Worm (Caenorhabditis elegans) whole organism, late embryonic: ENCODE results near the gene hrg-3.

Experiments
- C08G9.2 ChIP-seq: sonication (generic microtip); optimal IDR thresholded peaks from 2 replicates; lab custom pipeline; 2016; ENCODE audit warnings: mild to moderate bottlenecking, missing genetic modification characterization, moderate library complexity, missing compliant biosample characterization
- K02D7.2 ChIP-seq: sonication (generic microtip); optimal IDR thresholded peaks from 2 replicates; lab custom pipeline; 2017; ENCODE audit warnings: mild to moderate bottlenecking, missing genetic modification characterization, missing compliant biosample characterization
- T23F11.4 ChIP-seq: fragments of 200-800 bp; sonication (Bioruptor generic); optimal IDR thresholded peaks from 2 replicates; lab custom pipeline; 2018; ENCODE audit warnings: mild to moderate bottlenecking, missing genetic modification characterization, missing compliant biosample characterization
- ahr-1 ChIP-seq: sonication (generic microtip); optimal IDR thresholded peaks from 2 replicates; lab custom pipeline; 2016; ENCODE audit warnings: missing genetic modification characterization, missing compliant biosample characterization
- ama-1 ChIP-seq: fragments of 150-350 bp; optimal IDR thresholded peaks from 2 replicates; lab custom pipeline; 2014
- ceh-14 ChIP-seq: sonication (generic microtip); optimal IDR thresholded peaks from 2 replicates; lab custom pipeline; 2016; ENCODE audit warnings: missing genotype, missing genetic modification characterization, missing compliant biosample characterization
- ceh-19 ChIP-seq: fragments of 200-800 bp; sonication (Bioruptor generic); optimal IDR thresholded peaks from 2 replicates; lab custom pipeline; 2018; ENCODE audit warnings: mild to moderate bottlenecking, missing genetic modification characterization, missing compliant biosample characterization
- ceh-2 ChIP-seq: sonication (generic microtip); optimal IDR thresholded peaks from 2 replicates; lab custom pipeline; 2016; ENCODE audit warnings: missing genotype, missing genetic modification characterization, missing compliant biosample characterization
- ceh-22 ChIP-seq: sonication (generic microtip); optimal IDR thresholded peaks from 2 replicates; lab custom pipeline; 2017; ENCODE audit warnings: missing biosample characterization, missing genetic modification characterization
- ceh-30 ChIP-seq: fragments of 150-350 bp; optimal IDR thresholded peaks from 2 replicates; lab custom pipeline; 2014; ENCODE audit warnings: missing biosample characterization, missing genetic modification characterization
- ceh-45 ChIP-seq: fragments of 200-800 bp; sonication (Bioruptor generic); IDR thresholded peaks from 2 replicates; pipeline ENCODE4 v1.3.6; 2022; ENCODE audit warnings: missing genetic modification reagents, missing genetic modification characterization, missing compliant biosample characterization
- dmd-4 ChIP-seq: sonication (generic microtip); optimal IDR thresholded peaks from 2 replicates; lab custom pipeline; 2016; ENCODE audit warnings: borderline replicate concordance, missing genetic modification characterization, missing compliant biosample characterization
- dve-1 ChIP-seq: sonication (generic microtip); optimal IDR thresholded peaks from 2 replicates; lab custom pipeline; 2017; ENCODE audit warnings: antibody characterized with exemption, mild to moderate bottlenecking, missing genetic modification characterization, missing compliant biosample characterization
- elt-2 ChIP-seq: sonication (generic microtip); optimal IDR thresholded peaks from 2 replicates; lab custom pipeline; 2016; ENCODE audit warnings: missing genetic modification reagents, missing genetic modification characterization, missing compliant biosample characterization
- fax-1 ChIP-seq: sonication (generic microtip); optimal IDR thresholded peaks from 2 replicates; lab custom pipeline; 2016; ENCODE audit warnings: missing genotype, missing genetic modification characterization, missing compliant biosample characterization
- fkh-10 ChIP-seq: fragments of 150-350 bp; optimal IDR thresholded peaks from 2 replicates; lab custom pipeline; 2014; ENCODE audit warnings: missing biosample characterization, missing genetic modification reagents, missing genetic modification characterization
- fkh-6 ChIP-seq: sonication (generic microtip); optimal IDR thresholded peaks from 2 replicates; lab custom pipeline; 2016; ENCODE audit warnings: missing genetic modification characterization, missing compliant biosample characterization
- gmeb-2 ChIP-seq: sonication (generic microtip); optimal IDR thresholded peaks from 2 replicates; lab custom pipeline; 2016; ENCODE audit warnings: missing genetic modification characterization, inconsistent platforms, missing compliant biosample characterization
- hlh-13 ChIP-seq: fragments of 200-800 bp; sonication (Bioruptor generic); optimal IDR thresholded peaks from 2 replicates; lab custom pipeline; 2018; ENCODE audit warnings: mild to moderate bottlenecking, missing genetic modification characterization, missing compliant biosample characterization
- hlh-15 ChIP-seq: sonication (generic microtip); optimal IDR thresholded peaks from 2 replicates; lab custom pipeline; 2016; ENCODE audit warnings: missing genetic modification characterization, missing compliant biosample characterization
- hlh-6 ChIP-seq: sonication (generic microtip); optimal IDR thresholded peaks from 2 replicates; lab custom pipeline; 2016; ENCODE audit warnings: missing genotype, missing genetic modification characterization, missing compliant biosample characterization
- lin-11 ChIP-seq: fragments of 200-800 bp; sonication (Bioruptor generic); optimal IDR thresholded peaks from 2 replicates; lab custom pipeline; 2018; ENCODE audit warnings: mild to moderate bottlenecking, missing genetic modification characterization, missing compliant biosample characterization
- nhr-11 ChIP-seq: fragments of 150-350 bp; optimal IDR thresholded peaks from 2 replicates; lab custom pipeline; 2014; ENCODE audit warnings: missing biosample characterization, missing genetic modification characterization
- odd-2 ChIP-seq: sonication (generic microtip); optimal IDR thresholded peaks from 2 replicates; lab custom pipeline; 2017; ENCODE audit warnings: antibody characterized with exemption, mild to moderate bottlenecking, missing genetic modification characterization, missing compliant biosample characterization
- pha-2 ChIP-seq: sonication (generic microtip); optimal IDR thresholded peaks from 2 replicates; lab custom pipeline; 2017; ENCODE audit warnings: mild to moderate bottlenecking, missing genetic modification characterization, missing compliant biosample characterization
- pha-4 ChIP-seq: fragments of 150-350 bp; optimal IDR thresholded peaks from 2 replicates; lab custom pipeline; 2018; ENCODE audit warnings: missing biosample characterization, missing genetic modification reagents, missing genetic modification characterization
- ref-2 ChIP-seq: sonication (generic microtip); optimal IDR thresholded peaks from 2 replicates; lab custom pipeline; 2016; ENCODE audit warnings: missing genetic modification characterization, missing compliant biosample characterization
- sdc-2 ChIP-seq: sonication (generic microtip); optimal IDR thresholded peaks from 2 replicates; lab custom pipeline; 2016; ENCODE audit warnings: missing genotype, missing genetic modification characterization, missing compliant biosample characterization
- sox-2 ChIP-seq: fragments of 200-800 bp; sonication (Bioruptor generic); IDR thresholded peaks from 2 replicates; pipeline ENCODE4 v1.3.6; 2022; ENCODE audit warnings: missing genetic modification reagents, missing genetic modification characterization, missing compliant biosample characterization
- syd-9 ChIP-seq: sonication (generic microtip); optimal IDR thresholded peaks from 2 replicates; lab custom pipeline; 2016; ENCODE audit warnings: mild to moderate bottlenecking, missing genetic modification characterization, moderate library complexity, missing compliant biosample characterization
- tbx-2 ChIP-seq: sonication (generic microtip); optimal IDR thresholded peaks from 2 replicates; lab custom pipeline; 2016; ENCODE audit warnings: missing genetic modification characterization, missing compliant biosample characterization
- ttx-3 ChIP-seq: sonication (generic microtip); optimal IDR thresholded peaks from 2 replicates; lab custom pipeline; 2016; ENCODE audit warnings: missing genetic modification reagents, missing genetic modification characterization, missing compliant biosample characterization
- unc-3 ChIP-seq, 2 experiments: fragments of 200-800 bp in 1 of 2; sonication (Bioruptor generic) in 1 of 2; sonication (generic microtip) in 1 of 2; conservative IDR thresholded peaks in 1 of 2; optimal IDR thresholded peaks in 1 of 2; 2 replicates each; pipeline versions ENCODE4 v1.3.6 to Lab custom; 2016 to 2022; ENCODE audit warnings: missing compliant biosample characterization in 2 of 2, missing genetic modification characterization in 2 of 2, missing genetic modification reagents in 1 of 2
- unc-42 ChIP-seq: sonication (generic microtip); optimal IDR thresholded peaks from 2 replicates; lab custom pipeline; 2016; ENCODE audit warnings: missing genotype, missing genetic modification characterization, missing compliant biosample characterization
- unc-55 ChIP-seq: sonication (generic microtip); optimal IDR thresholded peaks from 2 replicates; lab custom pipeline; 2017; ENCODE audit warnings: missing biosample characterization, missing genetic modification reagents, missing genetic modification characterization
- unc-86 ChIP-seq: sonication (generic microtip); optimal IDR thresholded peaks from 2 replicates; lab custom pipeline; 2016; ENCODE audit warnings: missing genetic modification characterization, missing compliant biosample characterization
- zip-5 ChIP-seq: sonication (generic microtip); optimal IDR thresholded peaks from 2 replicates; lab custom pipeline; 2016; ENCODE audit warnings: missing genetic modification characterization, missing compliant biosample characterization
- ztf-16 ChIP-seq: sonication (generic microtip); optimal IDR thresholded peaks from 2 replicates; lab custom pipeline; 2017; ENCODE audit warnings: missing genetic modification characterization, missing compliant biosample characterization

The hrg-3 gene

DNA sequence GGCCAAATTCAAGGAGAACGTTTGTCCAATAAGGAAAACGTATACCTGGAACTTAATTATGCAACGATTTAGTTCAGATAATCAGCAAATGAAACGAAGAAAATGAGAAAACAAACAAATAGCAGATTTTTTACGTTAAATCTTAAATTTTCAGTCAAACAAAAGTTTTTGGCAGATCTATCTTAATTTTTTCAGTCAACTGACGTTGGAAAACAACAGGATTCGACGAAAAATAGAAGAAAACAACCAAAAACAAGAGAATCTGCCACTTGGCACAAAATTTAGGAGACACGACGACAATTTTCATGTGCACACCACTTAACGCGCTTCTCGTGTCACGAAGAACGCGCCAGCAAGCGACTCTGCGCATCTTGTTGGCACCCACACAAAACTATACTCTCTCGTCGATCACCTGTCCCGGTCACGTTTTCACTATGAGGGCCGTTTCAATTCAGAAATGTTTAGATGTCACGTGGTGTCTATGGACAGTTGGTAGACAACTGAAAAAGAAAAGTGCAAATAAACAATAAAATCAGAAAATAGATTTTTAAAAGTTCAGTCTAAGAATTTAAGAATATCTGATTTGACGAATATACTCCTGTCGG is 33.5 kb downstream of the hrg-3 start, which contains the start of gene ztf-7 (continued):
- TF ChIP-seq zip-5 (tag; lab: Kevin White, UChicago) (no peak), tbx-2 (tag; lab: Kevin White, UChicago) (peak; percentile 68), ref-2 (tag; lab: Kevin White, UChicago) (no peak), ahr-1 (tag; lab: Kevin White, UChicago) (no peak), hlh-15 (tag; lab: Kevin White, UChicago) (no peak), nhr-11 (tag; lab: Kevin White, UChicago) (no peak), sdc-2 (no peak), hlh-6 (tag; lab: Kevin White, UChicago) (no peak), ama-1 (lab: Kevin White, UChicago) (no peak), ztf-16 (tag; lab: Kevin White, UChicago) (no peak), T23F11.4 (GFP tag; lab: Kevin White, UChicago) (no peak), odd-2 (no peak), sox-2 (no peak), unc-3 (GFP tag; conservative IDR thresholded peaks at IDR 0.05; lab: Robert Waterston, UW) (no peak), unc-3 (tag; optimal IDR thresholded peaks at IDR 0.05; lab: Kevin White, UChicago) (no peak), C08G9.2 (tag; lab: Kevin White, UChicago) (no peak), pha-2 (tag; lab: Kevin White, UChicago) (no peak), ttx-3 (tag; lab: Kevin White, UChicago) (no peak), fkh-10 (GFP tag; lab: Kevin White, UChicago) (no peak), elt-2 (tag; lab: Kevin White, UChicago) (no peak), ceh-14 (tag; lab: Kevin White, UChicago) (no peak), dmd-4 (no peak)

DNA sequence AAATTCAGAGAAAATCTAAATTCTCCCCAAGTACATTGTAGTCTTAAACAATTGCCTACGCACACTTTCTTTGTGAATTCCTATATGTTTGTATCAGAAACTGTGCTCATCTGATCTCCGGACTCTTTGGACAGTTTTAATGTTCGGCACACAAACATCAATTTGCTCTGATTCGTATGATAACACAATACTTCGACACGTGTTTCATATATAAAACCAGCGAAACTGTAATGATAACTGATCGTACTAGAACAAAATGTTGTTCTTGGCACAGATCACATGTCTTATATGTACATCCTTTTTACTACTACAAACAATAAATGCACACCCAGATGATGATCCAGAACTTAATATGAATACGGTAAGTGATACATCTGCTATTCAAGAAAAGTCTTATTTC is 35.1 kb downstream of the hrg-3 start, which contains the start of gene lipl-2:
lipl-2 (plus strand) TSS at position 236 of the 400 bp plus-strand sequence.
- TF ChIP-seq ceh-45 (GFP tag; lab: Robert Waterston, UW) (no peak), hlh-13 (GFP tag; lab: Kevin White, UChicago) (no peak), ceh-2 (no peak), hlh-6 (tag; lab: Kevin White, UChicago) (no peak), dve-1 (no peak)
- TF ChIP-seq, all 69 proteins: peak for 0

DNA sequence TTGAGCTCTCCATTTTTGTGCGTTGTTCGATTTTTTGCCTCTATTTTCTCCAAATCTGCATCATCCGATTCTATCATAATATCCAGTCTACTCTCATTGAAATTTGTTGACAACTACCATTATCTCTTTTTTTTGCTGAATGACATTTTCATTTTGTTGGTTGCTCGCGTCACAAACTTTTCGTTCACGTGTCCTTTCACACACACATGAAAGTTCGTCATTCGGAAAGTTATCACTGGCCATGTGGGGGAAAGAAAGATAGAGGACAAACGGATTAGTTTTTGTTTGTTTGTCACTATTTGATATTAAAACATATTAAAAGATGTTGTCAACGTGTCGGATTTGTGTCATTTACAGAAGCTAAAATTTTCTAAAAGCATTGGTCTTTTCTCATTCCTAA is 38.7 kb downstream of the hrg-3 start:
- TF ChIP-seq unc-86 (tag; lab: Kevin White, UChicago) (no peak), unc-3 (GFP tag; conservative IDR thresholded peaks at IDR 0.05; lab: Robert Waterston, UW) (no peak), unc-3 (tag; optimal IDR thresholded peaks at IDR 0.05; lab: Kevin White, UChicago) (no peak), nhr-11 (tag; lab: Kevin White, UChicago) (no peak), pha-4 (tag; lab: Kevin White, UChicago) (no peak), gmeb-2 (tag; lab: Kevin White, UChicago) (no peak), syd-9 (tag; lab: Kevin White, UChicago) (no peak), fkh-6 (no peak), unc-55 (no peak), ceh-45 (GFP tag; lab: Robert Waterston, UW) (no peak), fax-1 (tag; lab: Kevin White, UChicago) (no peak), sox-2 (no peak), ceh-22 (no peak), ceh-30 (tag; lab: Kevin White, UChicago) (no peak)

DNA sequence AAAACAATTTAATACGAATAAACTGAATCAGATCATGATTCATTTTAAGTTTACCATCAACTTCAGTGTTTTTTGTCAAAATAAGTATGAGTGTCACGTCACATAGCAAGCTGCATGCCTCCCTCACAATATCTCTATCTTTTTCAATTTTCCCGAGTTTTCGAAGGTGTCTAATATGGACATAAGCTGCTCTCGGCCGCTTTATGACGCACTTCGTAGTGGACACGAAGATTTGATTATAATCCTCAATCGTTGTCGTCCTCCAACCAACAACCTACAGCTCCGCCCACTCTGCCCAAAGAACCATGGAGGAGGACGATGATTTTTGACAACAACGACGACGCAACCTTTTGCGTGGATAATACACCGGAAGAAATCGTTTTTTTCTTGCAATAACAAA is 39.7 kb downstream of the hrg-3 start:
- TF ChIP-seq ceh-19 (GFP tag; lab: Kevin White, UChicago) (no peak), K02D7.2 (tag; lab: Kevin White, UChicago) (no peak), lin-11 (no peak), hlh-6 (tag; lab: Kevin White, UChicago) (no peak), unc-42 (tag; lab: Kevin White, UChicago) (peak; percentile 37)
